Fruit fly (Drosophila melanogaster) whole organism, embryonic: ENCODE results near the gene CG3651.
A peak's percentile ranks its signal among the peaks of the same experiment; 100 is the strongest.

ENCODE experiments used
- B-H1 ChIP-seq: fragments of 200-800 bp; sonication (Bioruptor generic); IDR thresholded peaks from 3 replicates; pipeline ENCODE4 v1.3.6; 2022; ENCODE audit warnings: missing biosample characterization, missing genetic modification characterization
- B-H2 ChIP-seq: fragments of 200-800 bp; sonication (Bioruptor generic); optimal IDR thresholded peaks from 2 replicates; lab custom pipeline; 2018; ENCODE audit warnings: missing biosample characterization, mild to moderate bottlenecking, missing genetic modification characterization
- CG12299 ChIP-seq: fragments of 200-800 bp; sonication (Bioruptor generic); optimal IDR thresholded peaks from 2 replicates; lab custom pipeline; 2018; ENCODE audit warnings: missing biosample characterization, mild to moderate bottlenecking, missing genetic modification characterization
- CG12942 ChIP-seq: fragments of 200-800 bp; sonication (Bioruptor generic); optimal IDR thresholded peaks from 3 replicates; lab custom pipeline; 2016; ENCODE audit warnings: missing biosample characterization, missing genetic modification characterization
- CG13775 ChIP-seq: fragments of 200-800 bp; sonication (Bioruptor generic); optimal IDR thresholded peaks from 3 replicates; lab custom pipeline; 2017; ENCODE audit warnings: missing biosample characterization, mild to moderate bottlenecking, missing genetic modification characterization
- CG14710 ChIP-seq: fragments of 200-800 bp; sonication (Bioruptor generic); optimal IDR thresholded peaks from 3 replicates; lab custom pipeline; 2019; ENCODE audit warnings: missing biosample characterization, mild to moderate bottlenecking, missing genetic modification characterization, moderate library complexity
- CG15514 ChIP-seq: fragments of 200-800 bp; sonication (Bioruptor generic); optimal IDR thresholded peaks from 3 replicates; lab custom pipeline; 2017; ENCODE audit warnings: missing biosample characterization, missing genetic modification characterization, mild to moderate bottlenecking, moderate library complexity, missing genetic modification reagents
- CG17186 ChIP-seq: fragments of 200-800 bp; sonication (Bioruptor generic); optimal IDR thresholded peaks from 3 replicates; lab custom pipeline; 2017; ENCODE audit warnings: missing biosample characterization, missing genetic modification reagents, missing genetic modification characterization
- CG18262 ChIP-seq: fragments of 200-800 bp; optimal IDR thresholded peaks from 3 replicates; lab custom pipeline; 2019; ENCODE audit warnings: missing biosample characterization, mild to moderate bottlenecking, missing genetic modification characterization, moderate library complexity
- CG1832 ChIP-seq: fragments of 200-800 bp; sonication (Bioruptor generic); optimal IDR thresholded peaks from 2 replicates; lab custom pipeline; 2017; ENCODE audit warnings: missing biosample characterization, mild to moderate bottlenecking, missing genetic modification characterization, inconsistent platforms
- CG18619 ChIP-seq: fragments of 200-800 bp; sonication (Bioruptor generic); optimal IDR thresholded peaks from 3 replicates; lab custom pipeline; 2017; ENCODE audit warnings: missing biosample characterization, mild to moderate bottlenecking, missing genetic modification characterization
- CG2202 ChIP-seq: fragments of 200-800 bp; sonication (Bioruptor generic); optimal IDR thresholded peaks from 2 replicates; lab custom pipeline; 2018; ENCODE audit warnings: missing biosample characterization, mild to moderate bottlenecking, missing genetic modification characterization
- CG34224 ChIP-seq: fragments of 200-800 bp; sonication (Bioruptor generic); IDR thresholded peaks from 3 replicates; pipeline ENCODE4 v1.3.6; 2022; ENCODE audit warnings: missing biosample characterization, missing genetic modification characterization; ENCODE audit not compliant: partially characterized antibody
- CG3726 ChIP-seq: fragments of 200-800 bp; sonication (Bioruptor generic); IDR thresholded peaks from 3 replicates; pipeline ENCODE4, ENCODE4 v1.3.6; 2022; ENCODE audit warnings: missing biosample characterization, missing genetic modification characterization
- CG3847 ChIP-seq: fragments of 200-800 bp; sonication (Bioruptor generic); IDR thresholded peaks from 2 replicates; pipeline ENCODE4 v1.3.6; 2022; ENCODE audit warnings: missing biosample characterization, missing genetic modification characterization
- CG6272 ChIP-seq: fragments of 200-800 bp; sonication (Bioruptor generic); IDR thresholded peaks from 2 replicates; pipeline ENCODE4 v1.3.6; 2022; ENCODE audit warnings: missing biosample characterization, missing genetic modification characterization
- CG7745 ChIP-seq: fragments of 200-800 bp; sonication (Bioruptor generic); optimal IDR thresholded peaks from 2 replicates; lab custom pipeline; 2018; ENCODE audit warnings: missing biosample characterization, mild to moderate bottlenecking, missing genetic modification characterization, moderate library complexity
- CG8089 ChIP-seq: fragments of 200-800 bp; sonication (Bioruptor generic); optimal IDR thresholded peaks from 3 replicates; lab custom pipeline; 2016; ENCODE audit warnings: missing biosample characterization, missing genetic modification characterization
- CG8388 ChIP-seq: fragments of 200-800 bp; sonication (Bioruptor generic); optimal IDR thresholded peaks from 2 replicates; lab custom pipeline; 2019; ENCODE audit warnings: missing biosample characterization, mild to moderate bottlenecking, missing genetic modification characterization, moderate library complexity
- CG9727 ChIP-seq: fragments of 200-800 bp; sonication (Bioruptor generic); optimal IDR thresholded peaks from 3 replicates; lab custom pipeline; 2017; ENCODE audit warnings: missing biosample characterization, mild to moderate bottlenecking, missing genetic modification characterization
- CHES-1-like ChIP-seq: fragments of 200-800 bp; sonication (Bioruptor generic); optimal IDR thresholded peaks from 2 replicates; lab custom pipeline; 2016; ENCODE audit warnings: missing biosample characterization, missing genetic modification characterization
- Dbx ChIP-seq: fragments of 200-800 bp; sonication (Bioruptor generic); IDR thresholded peaks from 3 replicates; pipeline ENCODE4 v1.3.6; 2022; ENCODE audit warnings: missing biosample characterization, missing genetic modification characterization
- Ets97D ChIP-seq: fragments of 200-800 bp; sonication (Bioruptor generic); optimal IDR thresholded peaks from 3 replicates; lab custom pipeline; 2016; ENCODE audit warnings: missing biosample characterization, missing genetic modification characterization
- MESR4 ChIP-seq: fragments of 200-800 bp; sonication (Bioruptor generic); optimal IDR thresholded peaks from 2 replicates; lab custom pipeline; 2018; ENCODE audit warnings: missing biosample characterization, mild to moderate bottlenecking, missing genetic modification characterization, moderate library complexity
- MTF-1 ChIP-seq: fragments of 200-800 bp; sonication (Bioruptor generic); optimal IDR thresholded peaks from 2 replicates; lab custom pipeline; 2018; ENCODE audit warnings: missing biosample characterization, mild to moderate bottlenecking, missing genetic modification characterization, borderline replicate concordance
- Myb ChIP-seq: fragments of 200-800 bp; sonication (Bioruptor generic); optimal IDR thresholded peaks from 2 replicates; lab custom pipeline; 2016; ENCODE audit warnings: missing biosample characterization, missing genetic modification characterization
- NC2β ChIP-seq: fragments of 200-800 bp; sonication (Bioruptor generic); optimal IDR thresholded peaks from 2 replicates; lab custom pipeline; 2016; ENCODE audit warnings: missing biosample characterization, missing genetic modification characterization
- Nf-YA ChIP-seq: fragments of 200-800 bp; sonication (Bioruptor generic); IDR thresholded peaks from 2 replicates; pipeline ENCODE4 v1.3.6; 2022; ENCODE audit warnings: missing biosample characterization, missing genetic modification characterization
- Oli ChIP-seq: fragments of 200-800 bp; sonication (Bioruptor generic); optimal IDR thresholded peaks from 2 replicates; lab custom pipeline; 2018; ENCODE audit warnings: missing biosample characterization, mild to moderate bottlenecking, missing genetic modification characterization, moderate library complexity
- Poxn ChIP-seq: fragments of 200-800 bp; sonication (Bioruptor generic); IDR thresholded peaks from 2 replicates; pipeline ENCODE4 v1.3.6; 2022; ENCODE audit warnings: missing biosample characterization, missing genetic modification characterization
- Scr ChIP-seq: fragments of 200-800 bp; sonication (Bioruptor generic); IDR thresholded peaks from 2 replicates; pipeline ENCODE4 v1.3.6; 2022; ENCODE audit warnings: missing biosample characterization, missing genetic modification characterization; ENCODE audit not compliant: partially characterized antibody
- bbx ChIP-seq: fragments of 200-800 bp; sonication (Bioruptor generic); IDR thresholded peaks from 2 replicates; pipeline ENCODE4 v1.3.6; 2022; ENCODE audit warnings: missing biosample characterization, missing genetic modification characterization; ENCODE audit not compliant: partially characterized antibody
- bigmax ChIP-seq: fragments of 200-800 bp; sonication (Bioruptor generic); optimal IDR thresholded peaks from 2 replicates; lab custom pipeline; 2018; ENCODE audit warnings: missing biosample characterization, mild to moderate bottlenecking, missing genetic modification characterization
- chn ChIP-seq: fragments of 200-800 bp; sonication (Bioruptor generic); optimal IDR thresholded peaks from 2 replicates; lab custom pipeline; 2016; ENCODE audit warnings: missing biosample characterization, missing genetic modification characterization
- ci ChIP-seq: fragments of 200-800 bp; sonication (Bioruptor generic); IDR thresholded peaks from 3 replicates; pipeline ENCODE4 v1.3.6; 2022; ENCODE audit warnings: missing biosample characterization, missing genetic modification characterization
- cwo ChIP-seq: fragments of 200-800 bp; sonication (Bioruptor generic); optimal IDR thresholded peaks from 3 replicates; lab custom pipeline; 2017; ENCODE audit warnings: missing biosample characterization, missing genetic modification characterization, mild to moderate bottlenecking, moderate library complexity, missing genetic modification reagents
- grn ChIP-seq: fragments of 200-800 bp; sonication (Bioruptor generic); optimal IDR thresholded peaks from 3 replicates; lab custom pipeline; 2017; ENCODE audit warnings: missing biosample characterization, missing genetic modification characterization
- gro ChIP-seq: fragments of 200-800 bp; sonication (Bioruptor generic); optimal IDR thresholded peaks from 2 replicates; lab custom pipeline; 2016; ENCODE audit warnings: missing biosample characterization, missing genetic modification characterization
- gsb ChIP-seq: fragments of 200-800 bp; sonication (Bioruptor generic); IDR thresholded peaks from 2 replicates; pipeline ENCODE4 v1.3.6; 2022; ENCODE audit warnings: missing biosample characterization, missing genetic modification characterization
- kah ChIP-seq: fragments of 200-800 bp; sonication (Bioruptor generic); optimal IDR thresholded peaks from 2 replicates; lab custom pipeline; 2018; ENCODE audit warnings: missing biosample characterization, mild to moderate bottlenecking, missing genetic modification characterization
- klu ChIP-seq: fragments of 200-800 bp; sonication (Bioruptor generic); IDR thresholded peaks from 2 replicates; pipeline ENCODE4 v1.3.6; 2022; ENCODE audit warnings: missing biosample characterization, missing genetic modification characterization
- lbe ChIP-seq: fragments of 200-800 bp; sonication (Bioruptor generic); optimal IDR thresholded peaks from 2 replicates; lab custom pipeline; 2016; ENCODE audit warnings: missing biosample characterization, mild to moderate bottlenecking, missing genetic modification characterization
- nau ChIP-seq: fragments of 200-800 bp; sonication (Bioruptor generic); optimal IDR thresholded peaks from 3 replicates; lab custom pipeline; 2017; ENCODE audit warnings: missing biosample characterization, mild to moderate bottlenecking, missing genetic modification characterization, missing genetic modification reagents
- pho ChIP-seq: fragments of 200-800 bp; sonication (Bioruptor generic); optimal IDR thresholded peaks from 2 replicates; lab custom pipeline; 2016; ENCODE audit warnings: missing biosample characterization, missing genetic modification characterization
- repo ChIP-seq: fragments of 200-800 bp; sonication (Bioruptor generic); optimal IDR thresholded peaks from 2 replicates; lab custom pipeline; 2016; ENCODE audit warnings: missing biosample characterization, missing genetic modification characterization
- sima ChIP-seq: fragments of 200-800 bp; sonication (Bioruptor generic); optimal IDR thresholded peaks from 2 replicates; lab custom pipeline; 2016; ENCODE audit warnings: missing biosample characterization, missing genetic modification characterization
- sisA ChIP-seq: fragments of 200-800 bp; sonication (Bioruptor generic); IDR thresholded peaks from 2 replicates; pipeline ENCODE4 v1.3.6; 2022; ENCODE audit warnings: missing biosample characterization, missing genetic modification characterization
- slou ChIP-seq: fragments of 200-800 bp; sonication (Bioruptor generic); optimal IDR thresholded peaks from 3 replicates; lab custom pipeline; 2016; ENCODE audit warnings: missing biosample characterization, missing genetic modification characterization
- sob ChIP-seq: fragments of 200-800 bp; sonication (Bioruptor generic); IDR thresholded peaks from 2 replicates; pipeline ENCODE4 v1.3.6; 2022; ENCODE audit warnings: missing biosample characterization, missing genetic modification characterization
- tio ChIP-seq: fragments of 200-800 bp; sonication (Bioruptor generic); optimal IDR thresholded peaks from 2 replicates; lab custom pipeline; 2017; ENCODE audit warnings: missing biosample characterization, missing genetic modification characterization, inconsistent platforms
- twi ChIP-seq: fragments of 200-800 bp; optimal IDR thresholded peaks from 2 replicates; lab custom pipeline; 2019; ENCODE audit warnings: missing biosample characterization, mild to moderate bottlenecking, missing genetic modification characterization, moderate library complexity
- usp ChIP-seq: fragments of >200 bp; optimal IDR thresholded peaks from 2 replicates; lab custom pipeline; 2017; ENCODE audit warnings: missing biosample characterization, missing genetic modification characterization

The CG3651 gene

dm6 chr2L:22131171-22131675, 10.1 kb downstream of the CG3651 start, which contains the start of gene CG42748 (continued):
- no peak for TF ChIP-seq CG3847
- TF ChIP-seq CG3726 (GFP tag; lab: Robert Waterston, UW), result no peak
- TF ChIP-seq chn (GFP tag; lab: Kevin White, UChicago), result no peak
- TF ChIP-seq CG12942 (GFP tag; lab: Kevin White, UChicago), result no peak
- no peak for TF ChIP-seq CG9727 (GFP tag; lab: Kevin White, UChicago)
- no peak for TF ChIP-seq Oli (tag; lab: Kevin White, UChicago)
- no peak for TF ChIP-seq twi (tag; lab: Kevin White, UChicago)
- no peak for TF ChIP-seq CG7745 (tag; lab: Kevin White, UChicago)
- TF ChIP-seq CG12299 (tag; lab: Kevin White, UChicago), result no peak
- no peak for TF ChIP-seq bigmax (GFP tag; lab: Kevin White, UChicago)
- no peak for TF ChIP-seq CG8388 (GFP tag; lab: Kevin White, UChicago)
- TF ChIP-seq NC2β (GFP tag; lab: Kevin White, UChicago), result no peak
- no peak for TF ChIP-seq sob (GFP tag; lab: Robert Waterston, UW)
- TF ChIP-seq MESR4 (GFP tag; lab: Kevin White, UChicago), result peak; percentile 52
- TF ChIP-seq CG13775 (GFP tag; lab: Kevin White, UChicago), result no peak
- TF ChIP-seq Dbx (GFP tag; lab: Robert Waterston, UW), result no peak
- TF ChIP-seq nau (GFP tag; lab: Kevin White, UChicago), result no peak
- TF ChIP-seq tio (GFP tag; lab: Kevin White, UChicago), result no peak
- TF ChIP-seq Poxn (GFP tag; lab: Robert Waterston, UW), result no peak
- TF ChIP-seq CG17186 (GFP tag; lab: Kevin White, UChicago), result no peak
- TF ChIP-seq CG6272, result no peak
- TF ChIP-seq klu (GFP tag; lab: Robert Waterston, UW), result no peak
- peak; percentile 14 for TF ChIP-seq CG8089 (GFP tag; lab: Kevin White, UChicago)
- TF ChIP-seq usp (GFP tag; lab: Kevin White, UChicago), result no peak
- no peak for TF ChIP-seq sisA
- TF ChIP-seq slou (GFP tag; lab: Kevin White, UChicago), result no peak
- TF ChIP-seq B-H1, result no peak
- no peak for TF ChIP-seq cwo
- TF ChIP-seq gro (GFP tag; lab: Kevin White, UChicago), result no peak
- peak; percentile 34 for TF ChIP-seq CG15514 (GFP tag; lab: Kevin White, UChicago)
- TF ChIP-seq CG14710 (tag; lab: Kevin White, UChicago), result peak; percentile 10
- no peak for TF ChIP-seq ci (GFP tag; lab: Robert Waterston, UW)
- TF ChIP-seq Scr, result peak; percentile 29; the same call in 1 of the 2 replicates
- TF ChIP-seq Myb (GFP tag; lab: Kevin White, UChicago), result no peak
- TF ChIP-seq sima, result no peak
- no peak for TF ChIP-seq CG1832 (GFP tag; lab: Kevin White, UChicago)
- no peak for TF ChIP-seq repo (GFP tag; lab: Kevin White, UChicago)
- TF ChIP-seq grn (GFP tag; lab: Kevin White, UChicago), result no peak
- peak; percentile 74; the same call in 1 of the 2 replicates for TF ChIP-seq bbx
- no peak for TF ChIP-seq Ets97D (GFP tag; lab: Kevin White, UChicago)
- no peak for TF ChIP-seq CG18262 (tag; lab: Kevin White, UChicago)
- TF ChIP-seq gsb (GFP tag; lab: Robert Waterston, UW), result no peak
- TF ChIP-seq B-H2 (GFP tag; lab: Kevin White, UChicago), result no peak
- no peak for TF ChIP-seq Nf-YA (GFP tag; lab: Robert Waterston, UW)
- no peak for TF ChIP-seq kah
- TF ChIP-seq lbe, result no peak
- no peak for TF ChIP-seq CG34224 (GFP tag; lab: Robert Waterston, UW)
- TF ChIP-seq CHES-1-like (GFP tag; lab: Kevin White, UChicago), result no peak
- no peak for TF ChIP-seq CG2202
- no peak for TF ChIP-seq pho
- TF ChIP-seq CG18619 (GFP tag; lab: Kevin White, UChicago), result no peak
- no peak for TF ChIP-seq MTF-1 (GFP tag; lab: Kevin White, UChicago)
